Fruit fly (Drosophila melanogaster) whole organism, embryonic: ENCODE data around the gene HINT1.
A peak's percentile ranks its signal among the peaks of the same experiment; 100 is the strongest.

Source experiments
- Aef1 ChIP-seq: fragments of 200-800 bp; sonication (Bioruptor generic); IDR thresholded peaks from 3 replicates; pipeline ENCODE4 v1.3.6; 2022; ENCODE audit warnings: missing biosample characterization, missing genetic modification characterization
- Asciz ChIP-seq: fragments of 200-800 bp; sonication (Bioruptor generic); optimal IDR thresholded peaks from 2 replicates; lab custom pipeline; 2017; ENCODE audit warnings: missing biosample characterization, mild to moderate bottlenecking, missing genetic modification characterization, missing genetic modification reagents
- BtbVII ChIP-seq: fragments of 200-800 bp; sonication (Bioruptor generic); optimal IDR thresholded peaks from 3 replicates; lab custom pipeline; 2017; ENCODE audit warnings: missing biosample characterization, mild to moderate bottlenecking, missing genetic modification characterization
- CG10366 ChIP-seq: fragments of 200-800 bp; sonication (Bioruptor generic); IDR thresholded peaks from 2 replicates; pipeline ENCODE4 v1.3.6; 2022; ENCODE audit warnings: missing biosample characterization, missing genetic modification characterization
- CG12219 ChIP-seq: fragments of 200-800 bp; sonication (Bioruptor generic); optimal IDR thresholded peaks from 3 replicates; lab custom pipeline; 2018; ENCODE audit warnings: missing biosample characterization, mild to moderate bottlenecking, missing genetic modification characterization
- CG13123 ChIP-seq: fragments of 200-800 bp; sonication (Bioruptor generic); optimal IDR thresholded peaks from 2 replicates; lab custom pipeline; 2016; ENCODE audit warnings: missing biosample characterization, missing genetic modification characterization
- CG15011 ChIP-seq: fragments of 200-800 bp; sonication (Bioruptor generic); optimal IDR thresholded peaks from 3 replicates; lab custom pipeline; 2018; ENCODE audit warnings: missing biosample characterization, mild to moderate bottlenecking, missing genetic modification characterization
- CG16863 ChIP-seq: fragments of 200-800 bp; sonication (Bioruptor generic); optimal IDR thresholded peaks from 3 replicates; lab custom pipeline; 2016; ENCODE audit warnings: missing biosample characterization, missing genetic modification characterization
- CG17359 ChIP-seq: fragments of 200-800 bp; sonication (Bioruptor generic); optimal IDR thresholded peaks from 3 replicates; lab custom pipeline; 2018; ENCODE audit warnings: missing biosample characterization, mild to moderate bottlenecking, missing genetic modification characterization, moderate library complexity
- CG17612 ChIP-seq: fragments of 200-800 bp; sonication (Bioruptor generic); IDR thresholded peaks from 2 replicates; pipeline ENCODE4 v1.3.6; 2022; ENCODE audit warnings: missing biosample characterization, missing genetic modification characterization
- CG17829 ChIP-seq: fragments of 200-800 bp; optimal IDR thresholded peaks from 2 replicates; lab custom pipeline; 2019; ENCODE audit warnings: missing biosample characterization, mild to moderate bottlenecking, missing genetic modification characterization, moderate library complexity
- CG31365 ChIP-seq: fragments of 200-800 bp; sonication (Bioruptor generic); optimal IDR thresholded peaks from 2 replicates; lab custom pipeline; 2018; ENCODE audit warnings: missing biosample characterization, mild to moderate bottlenecking, missing genetic modification characterization
- CG4424 ChIP-seq: fragments of 200-800 bp; sonication (Bioruptor generic); optimal IDR thresholded peaks from 3 replicates; lab custom pipeline; 2016; ENCODE audit warnings: missing biosample characterization, missing genetic modification characterization
- CG4707 ChIP-seq: fragments of 200-800 bp; sonication (Bioruptor generic); optimal IDR thresholded peaks from 2 replicates; lab custom pipeline; 2018; ENCODE audit warnings: missing biosample characterization, mild to moderate bottlenecking, missing genetic modification characterization, moderate library complexity
- CG6683 ChIP-seq: fragments of 200-800 bp; sonication (Bioruptor generic); optimal IDR thresholded peaks from 2 replicates; lab custom pipeline; 2017; ENCODE audit warnings: missing biosample characterization, mild to moderate bottlenecking, missing genetic modification characterization, missing genetic modification reagents
- CG7963 ChIP-seq: fragments of 200-800 bp; sonication (Bioruptor generic); IDR thresholded peaks from 3 replicates; pipeline ENCODE4 v1.3.6; 2022; ENCODE audit warnings: missing biosample characterization, missing genetic modification characterization; ENCODE audit not compliant: partially characterized antibody
- CG9932 ChIP-seq: fragments of 200-800 bp; sonication (Bioruptor generic); IDR thresholded peaks from 2 replicates; pipeline ENCODE4 v1.3.6; 2022; ENCODE audit warnings: missing biosample characterization, missing genetic modification characterization
- Dll ChIP-seq: fragments of 200-800 bp; sonication (Bioruptor generic); IDR thresholded peaks from 4 replicates; pipeline ENCODE4 v1.3.6; 2022; ENCODE audit warnings: missing biosample characterization, missing genetic modification characterization; ENCODE audit not compliant: partially characterized antibody
- E2f1 ChIP-seq: fragments of 200-800 bp; sonication (Bioruptor generic); IDR thresholded peaks from 2 replicates; pipeline ENCODE4 v1.3.6; 2022; ENCODE audit warnings: missing biosample characterization, missing genetic modification characterization
- H15 ChIP-seq: fragments of 200-800 bp; sonication (Bioruptor generic); IDR thresholded peaks from 3 replicates; pipeline ENCODE4 v1.3.6; 2022; ENCODE audit warnings: missing biosample characterization, missing genetic modification characterization
- Hand ChIP-seq: fragments of 200-800 bp; sonication (Bioruptor generic); optimal IDR thresholded peaks from 2 replicates; lab custom pipeline; 2017; ENCODE audit warnings: mild to moderate bottlenecking, missing biosample characterization, missing genetic modification reagents, missing genetic modification characterization
- Hr78 ChIP-seq, 2 experiments: fragments of 200-800 bp in 1 of 2; fragments of >200 bp in 1 of 2; sonication (Bioruptor generic) in 1 of 2; optimal IDR thresholded peaks; 2 replicates each; lab custom pipeline; 2017 to 2019; ENCODE audit warnings: missing biosample characterization in 2 of 2, missing genetic modification characterization in 2 of 2, mild to moderate bottlenecking in 1 of 2, moderate library complexity in 1 of 2
- Mrtf ChIP-seq: fragments of 200-800 bp; sonication (Bioruptor generic); IDR thresholded peaks from 3 replicates; pipeline ENCODE4 v1.3.6; 2022; ENCODE audit warnings: missing biosample characterization, missing genetic modification characterization
- Myb ChIP-seq: fragments of 200-800 bp; sonication (Bioruptor generic); optimal IDR thresholded peaks from 2 replicates; lab custom pipeline; 2016; ENCODE audit warnings: missing biosample characterization, missing genetic modification characterization
- Spps ChIP-seq: fragments of 200-800 bp; sonication (Bioruptor generic); optimal IDR thresholded peaks from 2 replicates; lab custom pipeline; 2018; ENCODE audit warnings: missing biosample characterization, mild to moderate bottlenecking, missing genetic modification characterization
- Sry-β ChIP-seq: fragments of 200-800 bp; sonication (Bioruptor generic); optimal IDR thresholded peaks from 2 replicates; lab custom pipeline; 2018; ENCODE audit warnings: missing biosample characterization, mild to moderate bottlenecking, missing genetic modification characterization, moderate library complexity
- Ssrp ChIP-seq: fragments of 200-800 bp; sonication (Bioruptor generic); optimal IDR thresholded peaks from 2 replicates; lab custom pipeline; 2018; ENCODE audit warnings: missing biosample characterization, mild to moderate bottlenecking, missing genetic modification characterization, moderate library complexity
- TFAM ChIP-seq: fragments of 200-800 bp; sonication (Bioruptor generic); optimal IDR thresholded peaks from 2 replicates; lab custom pipeline; 2017; ENCODE audit warnings: missing biosample characterization, missing genetic modification characterization, inconsistent platforms
- YL-1 ChIP-seq: fragments of 200-800 bp; sonication (Bioruptor generic); optimal IDR thresholded peaks from 3 replicates; lab custom pipeline; 2017; ENCODE audit warnings: missing biosample characterization, mild to moderate bottlenecking, missing genetic modification characterization
- ato ChIP-seq: fragments of 200-800 bp; sonication (Bioruptor generic); IDR thresholded peaks from 2 replicates; pipeline ENCODE4 v1.3.6; 2022; ENCODE audit warnings: missing biosample characterization, missing genetic modification characterization; ENCODE audit not compliant: partially characterized antibody
- az2 ChIP-seq: fragments of 200-800 bp; sonication (Bioruptor generic); optimal IDR thresholded peaks from 3 replicates; lab custom pipeline; 2016; ENCODE audit warnings: missing biosample characterization, missing genetic modification characterization
- bowl ChIP-seq: fragments of 200-800 bp; sonication (Bioruptor generic); IDR thresholded peaks from 2 replicates; pipeline ENCODE4 v1.3.6; 2022; ENCODE audit warnings: missing biosample characterization, missing genetic modification characterization
- cwo ChIP-seq: fragments of 200-800 bp; sonication (Bioruptor generic); optimal IDR thresholded peaks from 3 replicates; lab custom pipeline; 2017; ENCODE audit warnings: missing biosample characterization, missing genetic modification characterization, mild to moderate bottlenecking, moderate library complexity, missing genetic modification reagents
- ftz-f1 ChIP-seq: fragments of 200-800 bp; sonication (Bioruptor generic); optimal IDR thresholded peaks from 2 replicates; lab custom pipeline; 2016; ENCODE audit warnings: missing biosample characterization, missing genetic modification characterization
- ham ChIP-seq: fragments of 200-800 bp; sonication (Bioruptor generic); IDR thresholded peaks from 2 replicates; pipeline ENCODE4 v1.3.6; 2022; ENCODE audit warnings: missing biosample characterization, missing genetic modification characterization
- lbe ChIP-seq: fragments of 200-800 bp; sonication (Bioruptor generic); optimal IDR thresholded peaks from 2 replicates; lab custom pipeline; 2016; ENCODE audit warnings: missing biosample characterization, mild to moderate bottlenecking, missing genetic modification characterization
- mirr ChIP-seq: fragments of 200-800 bp; sonication (Bioruptor generic); optimal IDR thresholded peaks from 3 replicates; lab custom pipeline; 2018; ENCODE audit warnings: missing biosample characterization, mild to moderate bottlenecking, missing genetic modification characterization
- pros ChIP-seq: fragments of 200-800 bp; sonication (Bioruptor generic); optimal IDR thresholded peaks from 3 replicates; lab custom pipeline; 2019; ENCODE audit warnings: missing biosample characterization, mild to moderate bottlenecking, missing genetic modification characterization, moderate library complexity
- psq ChIP-seq: fragments of 200-800 bp; sonication (Bioruptor generic); optimal IDR thresholded peaks from 2 replicates; lab custom pipeline; 2017; ENCODE audit warnings: missing biosample characterization, missing genetic modification characterization
- pum ChIP-seq: fragments of 200-800 bp; sonication (Bioruptor generic); optimal IDR thresholded peaks from 2 replicates; lab custom pipeline; 2016; ENCODE audit warnings: missing biosample characterization, missing genetic modification characterization
- ro ChIP-seq: fragments of 200-800 bp; sonication (Bioruptor generic); IDR thresholded peaks from 2 replicates; pipeline ENCODE4 v1.3.6; 2022; ENCODE audit warnings: missing biosample characterization, missing genetic modification characterization
- schlank ChIP-seq: fragments of 200-800 bp; sonication (Bioruptor generic); optimal IDR thresholded peaks from 2 replicates; lab custom pipeline; 2018; ENCODE audit warnings: missing biosample characterization, mild to moderate bottlenecking, missing genetic modification characterization
- sens-2 ChIP-seq: fragments of 200-800 bp; sonication (Bioruptor generic); IDR thresholded peaks from 2 replicates; pipeline ENCODE4 v1.3.6; 2022; ENCODE audit warnings: missing biosample characterization, missing genetic modification characterization
- shn ChIP-seq: fragments of 200-800 bp; sonication (Bioruptor generic); optimal IDR thresholded peaks from 3 replicates; lab custom pipeline; 2016; ENCODE audit warnings: missing biosample characterization, missing genetic modification characterization
- tgo ChIP-seq: fragments of 200-800 bp; sonication (Bioruptor generic); IDR thresholded peaks from 3 replicates; pipeline ENCODE4 v1.3.6; 2022; ENCODE audit warnings: missing biosample characterization, missing genetic modification characterization
- tna ChIP-seq: fragments of 200-800 bp; sonication (Bioruptor generic); IDR thresholded peaks from 2 replicates; pipeline ENCODE4 v1.3.6; 2022; ENCODE audit warnings: missing biosample characterization, missing genetic modification characterization; ENCODE audit not compliant: partially characterized antibody
- tx ChIP-seq: fragments of 200-800 bp; sonication (Bioruptor generic); optimal IDR thresholded peaks from 2 replicates; lab custom pipeline; 2016; ENCODE audit warnings: missing biosample characterization, missing genetic modification characterization
- vnd ChIP-seq: fragments of 200-800 bp; sonication (Bioruptor generic); IDR thresholded peaks from 3 replicates; pipeline ENCODE4 v1.3.6; 2022; ENCODE audit warnings: missing biosample characterization, missing genetic modification characterization; ENCODE audit not compliant: partially characterized antibody
- yki ChIP-seq: fragments of >200 bp; optimal IDR thresholded peaks from 3 replicates; lab custom pipeline; 2018

HINT1 gene

dm6 chr2L:2752460-2753411 lies 17.2 kb upstream of the HINT1 start, which contains the start of gene Pgk (continued):
- TF ChIP-seq E2f1 (GFP tag; lab: Robert Waterston, UW), result no peak
- no peak for TF ChIP-seq tna (GFP tag; lab: Robert Waterston, UW)
- no peak for TF ChIP-seq CG6683
- TF ChIP-seq Myb (GFP tag; lab: Kevin White, UChicago), result peak; percentile 37
- no peak for TF ChIP-seq ftz-f1 (GFP tag; lab: Kevin White, UChicago)
- TF ChIP-seq CG31365 (tag; lab: Kevin White, UChicago), result peak; percentile 58
- TF ChIP-seq CG12219 (GFP tag; lab: Kevin White, UChicago), result peak; percentile 44
- peak; percentile 100 for TF ChIP-seq yki (lab: Kevin White, UChicago)
- no peak for TF ChIP-seq ro (GFP tag; lab: Robert Waterston, UW)
- TF ChIP-seq pros (GFP tag; lab: Kevin White, UChicago), result peak; percentile 68
- TF ChIP-seq tx (GFP tag; lab: Kevin White, UChicago), result no peak
- no peak for TF ChIP-seq CG4707 (GFP tag; lab: Kevin White, UChicago)
- TF ChIP-seq CG17359 (tag; lab: Kevin White, UChicago), result peak; percentile 33
- peak; percentile 59 for TF ChIP-seq CG15011 (GFP tag; lab: Kevin White, UChicago)
- no peak for TF ChIP-seq sens-2 (GFP tag; lab: Robert Waterston, UW)
- no peak for TF ChIP-seq mirr (GFP tag; lab: Kevin White, UChicago)
- TF ChIP-seq Hand, result peak; percentile 75
- TF ChIP-seq Mrtf (GFP tag; lab: Robert Waterston, UW), result no peak
- TF ChIP-seq CG16863, result peak; percentile 29
- TF ChIP-seq CG4424 (GFP tag; lab: Kevin White, UChicago), result peak; percentile 46
- no peak for TF ChIP-seq ham
- no peak for TF ChIP-seq bowl (GFP tag; lab: Robert Waterston, UW)
- TF ChIP-seq lbe, result peak; percentile 84
- no peak for TF ChIP-seq schlank
- TF ChIP-seq az2 (GFP tag; lab: Kevin White, UChicago), result no peak
- peak; percentile 25 for TF ChIP-seq Spps (tag; lab: Kevin White, UChicago)
- no peak for TF ChIP-seq Dll
- TF ChIP-seq CG9932 (GFP tag; lab: Robert Waterston, UW), result no peak
- TF ChIP-seq CG17829, result peak; percentile 4
- TF ChIP-seq pum (GFP tag; lab: Kevin White, UChicago), result no peak
- TF ChIP-seq ato (GFP tag; lab: Robert Waterston, UW), result no peak
- TF ChIP-seq vnd (GFP tag; lab: Robert Waterston, UW), result no peak
- peak; percentile 82 for TF ChIP-seq BtbVII (GFP tag; lab: Kevin White, UChicago)
- no peak for TF ChIP-seq Hr78 (GFP tag; optimal IDR thresholded peaks at IDR 0.05; lab: Kevin White, UChicago)
- no peak for TF ChIP-seq CG13123
- no peak for TF ChIP-seq CG17612 (GFP tag; lab: Robert Waterston, UW)
- no peak for TF ChIP-seq H15 (GFP tag; lab: Robert Waterston, UW)
- no peak for TF ChIP-seq Aef1
- no peak for TF ChIP-seq tgo
- TF ChIP-seq shn (GFP tag; lab: Kevin White, UChicago), result no peak
- no peak for TF ChIP-seq cwo (GFP tag; lab: Kevin White, UChicago)
- peak; percentile 17 for TF ChIP-seq YL-1 (GFP tag; lab: Kevin White, UChicago)
- TF ChIP-seq Asciz (GFP tag; lab: Kevin White, UChicago), result peak; percentile 26
- no peak for TF ChIP-seq CG7963
- peak; percentile 71 for TF ChIP-seq Sry-β (GFP tag; lab: Kevin White, UChicago)
- no peak for TF ChIP-seq CG10366 (GFP tag; lab: Robert Waterston, UW)
- TF ChIP-seq psq, result no peak
- no peak for TF ChIP-seq TFAM (GFP tag; lab: Kevin White, UChicago)
- no peak for TF ChIP-seq Ssrp (tag; lab: Kevin White, UChicago)
